Fruit fly (Drosophila melanogaster) whole organism, embryonic: ENCODE data around the gene CG43672.
A peak's percentile ranks its signal among the peaks of the same experiment; 100 is the strongest.

Source experiments
- Ada2b ChIP-seq: fragments of 200-800 bp; sonication (Bioruptor generic); IDR thresholded peaks from 2 replicates; pipeline ENCODE4 v1.3.6; 2022; ENCODE audit warnings: missing biosample characterization, missing genetic modification characterization
- Asciz ChIP-seq: fragments of 200-800 bp; sonication (Bioruptor generic); optimal IDR thresholded peaks from 2 replicates; lab custom pipeline; 2017; ENCODE audit warnings: missing biosample characterization, mild to moderate bottlenecking, missing genetic modification characterization, missing genetic modification reagents
- B-H2 ChIP-seq: fragments of 200-800 bp; sonication (Bioruptor generic); optimal IDR thresholded peaks from 2 replicates; lab custom pipeline; 2018; ENCODE audit warnings: missing biosample characterization, mild to moderate bottlenecking, missing genetic modification characterization
- C15 ChIP-seq: fragments of 200-800 bp; sonication (Bioruptor generic); IDR thresholded peaks from 3 replicates; pipeline ENCODE4 v1.3.6; 2022; ENCODE audit warnings: missing biosample characterization, missing genetic modification characterization
- CG10462 ChIP-seq: fragments of 200-800 bp; sonication (Bioruptor generic); optimal IDR thresholded peaks from 2 replicates; lab custom pipeline; 2016; ENCODE audit warnings: missing biosample characterization, missing genetic modification characterization
- CG1233 ChIP-seq: fragments of 200-800 bp; sonication (Bioruptor generic); optimal IDR thresholded peaks from 4 replicates; lab custom pipeline; 2018; ENCODE audit warnings: missing biosample characterization, mild to moderate bottlenecking, missing genetic modification characterization
- CG13624 ChIP-seq: fragments of 200-800 bp; sonication (Bioruptor generic); optimal IDR thresholded peaks from 2 replicates; lab custom pipeline; 2016; ENCODE audit warnings: missing biosample characterization, missing genetic modification characterization
- CG1602 ChIP-seq: fragments of 200-800 bp; sonication (Bioruptor generic); optimal IDR thresholded peaks from 3 replicates; lab custom pipeline; 2016; ENCODE audit warnings: missing biosample characterization, missing genetic modification characterization
- CG17186 ChIP-seq: fragments of 200-800 bp; sonication (Bioruptor generic); optimal IDR thresholded peaks from 3 replicates; lab custom pipeline; 2017; ENCODE audit warnings: missing biosample characterization, missing genetic modification reagents, missing genetic modification characterization
- CG17385 ChIP-seq: fragments of 200-800 bp; sonication (Bioruptor generic); optimal IDR thresholded peaks from 3 replicates; lab custom pipeline; 2018; ENCODE audit warnings: missing biosample characterization, mild to moderate bottlenecking, missing genetic modification characterization
- CG17612 ChIP-seq: fragments of 200-800 bp; sonication (Bioruptor generic); IDR thresholded peaks from 2 replicates; pipeline ENCODE4 v1.3.6; 2022; ENCODE audit warnings: missing biosample characterization, missing genetic modification characterization
- CG17802 ChIP-seq: fragments of 200-800 bp; sonication (Bioruptor generic); optimal IDR thresholded peaks from 2 replicates; lab custom pipeline; 2018; ENCODE audit warnings: missing biosample characterization, mild to moderate bottlenecking, missing genetic modification characterization, moderate library complexity
- CG34224 ChIP-seq: fragments of 200-800 bp; sonication (Bioruptor generic); IDR thresholded peaks from 3 replicates; pipeline ENCODE4 v1.3.6; 2022; ENCODE audit warnings: missing biosample characterization, missing genetic modification characterization; ENCODE audit not compliant: partially characterized antibody
- CG34376 ChIP-seq: fragments of 200-800 bp; sonication (Bioruptor generic); optimal IDR thresholded peaks from 2 replicates; lab custom pipeline; 2018; ENCODE audit warnings: missing biosample characterization, mild to moderate bottlenecking, missing genetic modification characterization
- CG4360 ChIP-seq: fragments of 200-800 bp; sonication (Bioruptor generic); IDR thresholded peaks from 2 replicates; pipeline ENCODE4 v1.3.6; 2022; ENCODE audit warnings: missing biosample characterization, missing genetic modification characterization
- CG4404 ChIP-seq: fragments of 200-800 bp; sonication (Bioruptor generic); IDR thresholded peaks from 2 replicates; pipeline ENCODE4 v1.3.6; 2022; ENCODE audit warnings: missing biosample characterization, missing genetic modification characterization
- CG5180 ChIP-seq: fragments of 200-800 bp; sonication (Bioruptor generic); optimal IDR thresholded peaks from 3 replicates; lab custom pipeline; 2017; ENCODE audit warnings: missing biosample characterization, missing genetic modification characterization, mild to moderate bottlenecking, moderate library complexity, missing genetic modification reagents
- CG5245 ChIP-seq: fragments of 200-800 bp; sonication (Bioruptor generic); optimal IDR thresholded peaks from 3 replicates; lab custom pipeline; 2016; ENCODE audit warnings: missing biosample characterization, missing genetic modification characterization
- CG7556 ChIP-seq: fragments of 200-800 bp; sonication (Bioruptor generic); optimal IDR thresholded peaks from 2 replicates; lab custom pipeline; 2017; ENCODE audit warnings: missing biosample characterization, mild to moderate bottlenecking, missing genetic modification characterization
- CG7839 ChIP-seq: fragments of 200-800 bp; sonication (Bioruptor generic); optimal IDR thresholded peaks from 3 replicates; lab custom pipeline; 2018; ENCODE audit warnings: missing biosample characterization, mild to moderate bottlenecking, missing genetic modification characterization, moderate library complexity
- CG9437 ChIP-seq: fragments of 200-800 bp; sonication (Bioruptor generic); optimal IDR thresholded peaks from 2 replicates; lab custom pipeline; 2018; ENCODE audit warnings: missing biosample characterization, mild to moderate bottlenecking, missing genetic modification characterization
- CTCF ChIP-seq: fragments of 200-800 bp; sonication (Bioruptor generic); optimal IDR thresholded peaks from 2 replicates; lab custom pipeline; 2017; ENCODE audit warnings: missing biosample characterization, mild to moderate bottlenecking, missing genetic modification characterization, moderate library complexity
- Dbx ChIP-seq: fragments of 200-800 bp; sonication (Bioruptor generic); IDR thresholded peaks from 3 replicates; pipeline ENCODE4 v1.3.6; 2022; ENCODE audit warnings: missing biosample characterization, missing genetic modification characterization
- Gsc ChIP-seq: fragments of 200-800 bp; sonication (Bioruptor generic); IDR thresholded peaks from 2 replicates; pipeline ENCODE4 v1.3.6; 2022; ENCODE audit warnings: missing biosample characterization, missing genetic modification characterization
- Hr3 ChIP-seq: fragments of 200-800 bp; sonication (Bioruptor generic); optimal IDR thresholded peaks from 3 replicates; lab custom pipeline; 2016; ENCODE audit warnings: missing biosample characterization, missing genetic modification characterization
- Hr78 ChIP-seq, 2 experiments: fragments of 200-800 bp in 1 of 2; fragments of >200 bp in 1 of 2; sonication (Bioruptor generic) in 1 of 2; optimal IDR thresholded peaks; 2 replicates each; lab custom pipeline; 2017 to 2019; ENCODE audit warnings: missing biosample characterization in 2 of 2, missing genetic modification characterization in 2 of 2, mild to moderate bottlenecking in 1 of 2, moderate library complexity in 1 of 2
- Lhr ChIP-seq: fragments of 200-800 bp; sonication (Bioruptor generic); optimal IDR thresholded peaks from 3 replicates; lab custom pipeline; 2017; ENCODE audit warnings: mild to moderate bottlenecking, missing biosample characterization, missing genetic modification reagents, missing genetic modification characterization
- Mad ChIP-seq: fragments of 200-800 bp; sonication (Bioruptor generic); optimal IDR thresholded peaks from 2 replicates; lab custom pipeline; 2016; ENCODE audit warnings: missing biosample characterization, missing genetic modification characterization
- Rfx ChIP-seq: fragments of 200-800 bp; sonication (Bioruptor generic); IDR thresholded peaks from 2 replicates; pipeline ENCODE4 v1.3.6; 2022; ENCODE audit warnings: missing biosample characterization, missing genetic modification characterization
- Taf1 ChIP-seq: fragments of 200-800 bp; sonication (Bioruptor generic); IDR thresholded peaks from 2 replicates; pipeline ENCODE4 v1.3.6; 2022; ENCODE audit warnings: missing biosample characterization, missing genetic modification characterization
- Xbp1 ChIP-seq: fragments of 200-800 bp; sonication (Bioruptor generic); optimal IDR thresholded peaks from 3 replicates; lab custom pipeline; 2016; ENCODE audit warnings: missing biosample characterization, mild to moderate bottlenecking, missing genetic modification characterization
- ap ChIP-seq: fragments of 200-800 bp; sonication (Bioruptor generic); IDR thresholded peaks from 2 replicates; pipeline ENCODE4 v1.3.6; 2022; ENCODE audit warnings: missing biosample characterization, missing genetic modification characterization
- bab2 ChIP-seq: fragments of 200-800 bp; sonication (Bioruptor generic); optimal IDR thresholded peaks from 2 replicates; lab custom pipeline; 2016; ENCODE audit warnings: missing biosample characterization, missing genetic modification characterization
- bigmax ChIP-seq: fragments of 200-800 bp; sonication (Bioruptor generic); optimal IDR thresholded peaks from 2 replicates; lab custom pipeline; 2018; ENCODE audit warnings: missing biosample characterization, mild to moderate bottlenecking, missing genetic modification characterization
- cato ChIP-seq: fragments of 200-800 bp; sonication (Bioruptor generic); optimal IDR thresholded peaks from 2 replicates; lab custom pipeline; 2016; ENCODE audit warnings: missing biosample characterization, missing genetic modification characterization, borderline replicate concordance
- dysf ChIP-seq: fragments of 200-800 bp; sonication (Bioruptor generic); IDR thresholded peaks from 3 replicates; pipeline ENCODE4 v1.3.6; 2022; ENCODE audit warnings: missing biosample characterization, missing genetic modification characterization
- eve ChIP-seq, 2 experiments: fragments of >200 bp; optimal IDR thresholded peaks; 2 replicates each; lab custom pipeline; 2017; ENCODE audit warnings: missing biosample characterization in 2 of 2, missing genetic modification characterization in 2 of 2
- gcm2 ChIP-seq: fragments of 200-800 bp; sonication (Bioruptor generic); optimal IDR thresholded peaks from 2 replicates; lab custom pipeline; 2016; ENCODE audit warnings: missing biosample characterization, missing genetic modification characterization
- grau ChIP-seq: fragments of 200-800 bp; optimal IDR thresholded peaks from 3 replicates; lab custom pipeline; 2019; ENCODE audit warnings: missing biosample characterization, mild to moderate bottlenecking, missing genetic modification characterization, moderate library complexity
- gro ChIP-seq: fragments of 200-800 bp; sonication (Bioruptor generic); optimal IDR thresholded peaks from 2 replicates; lab custom pipeline; 2016; ENCODE audit warnings: missing biosample characterization, missing genetic modification characterization
- her ChIP-seq: fragments of 200-800 bp; sonication (Bioruptor generic); optimal IDR thresholded peaks from 2 replicates; lab custom pipeline; 2016; ENCODE audit warnings: missing biosample characterization, missing genetic modification characterization
- ind ChIP-seq: fragments of 200-800 bp; sonication (Bioruptor generic); optimal IDR thresholded peaks from 3 replicates; lab custom pipeline; 2016; ENCODE audit warnings: missing biosample characterization, missing genetic modification characterization
- insv ChIP-seq, 2 experiments: fragments of 200-800 bp; sonication (Bioruptor generic); optimal IDR thresholded peaks; 3 replicates each; lab custom pipeline; 2016 to 2018; ENCODE audit warnings: missing biosample characterization in 2 of 2, missing genetic modification characterization in 2 of 2
- klu ChIP-seq: fragments of 200-800 bp; sonication (Bioruptor generic); IDR thresholded peaks from 2 replicates; pipeline ENCODE4 v1.3.6; 2022; ENCODE audit warnings: missing biosample characterization, missing genetic modification characterization
- kni ChIP-seq: fragments of 200-800 bp; sonication (Bioruptor generic); optimal IDR thresholded peaks from 3 replicates; lab custom pipeline; 2017; ENCODE audit warnings: mild to moderate bottlenecking, missing biosample characterization, missing genetic modification reagents, missing genetic modification characterization
- knrl ChIP-seq: fragments of 200-800 bp; sonication (Bioruptor generic); IDR thresholded peaks from 3 replicates; pipeline ENCODE4 v1.3.6; 2022; ENCODE audit warnings: missing biosample characterization, missing genetic modification characterization; ENCODE audit not compliant: partially characterized antibody
- lov ChIP-seq, 2 experiments: fragments of 200-800 bp in 1 of 2; fragments of >200 bp in 1 of 2; sonication (Bioruptor generic) in 1 of 2; IDR thresholded peaks in 1 of 2; optimal IDR thresholded peaks in 1 of 2; 2 replicates in 1 of 2; 3 replicates in 1 of 2; pipeline versions ENCODE4 v1.3.6 to Lab custom; 2017 to 2022; ENCODE audit warnings: missing biosample characterization in 1 of 2, missing genetic modification characterization in 1 of 2
- nom ChIP-seq: fragments of 200-800 bp; sonication (Bioruptor generic); optimal IDR thresholded peaks from 2 replicates; lab custom pipeline; 2017; ENCODE audit warnings: missing biosample characterization, missing genetic modification characterization, mild to moderate bottlenecking, moderate library complexity, missing genetic modification reagents
- slbo ChIP-seq: fragments of 200-800 bp; sonication (Bioruptor generic); IDR thresholded peaks from 2 replicates; pipeline ENCODE4 v1.3.6; 2022; ENCODE audit warnings: missing biosample characterization, missing genetic modification characterization
- sqz ChIP-seq: fragments of 200-800 bp; sonication (Bioruptor generic); optimal IDR thresholded peaks from 3 replicates; lab custom pipeline; 2018; ENCODE audit warnings: missing biosample characterization, mild to moderate bottlenecking, missing genetic modification characterization

The CG43672 gene

dm6 chrX:15818608-15819184, 45.9 kb downstream of the CG43672 start (continued):
- no peak for TF ChIP-seq CG17186
- no peak for TF ChIP-seq knrl (GFP tag; lab: Robert Waterston, UW)
- peak; percentile 50; the same call in 1 of the 2 replicates for TF ChIP-seq slbo (GFP tag; lab: Robert Waterston, UW)
- no peak for TF ChIP-seq dysf
- no peak for TF ChIP-seq CG13624 (GFP tag; lab: Kevin White, UChicago)
- TF ChIP-seq ap (GFP tag; lab: Robert Waterston, UW), result 0 out of 2 replicates have a peak, but pooled peaks have one; percentile 21
- no peak for TF ChIP-seq CG9437 (GFP tag; lab: Kevin White, UChicago)
- no peak for TF ChIP-seq CG1602 (GFP tag; lab: Kevin White, UChicago)
- TF ChIP-seq CG10462, result no peak
- TF ChIP-seq nom (GFP tag; lab: Kevin White, UChicago), result no peak
- no peak for TF ChIP-seq gcm2 (GFP tag; lab: Kevin White, UChicago)
- no peak for TF ChIP-seq CG34224
- TF ChIP-seq CG5180 (GFP tag; lab: Kevin White, UChicago), result no peak
- TF ChIP-seq CG7839 (tag; lab: Kevin White, UChicago), result no peak
- peak; percentile 29 for TF ChIP-seq ind (GFP tag; lab: Kevin White, UChicago)
- no peak for TF ChIP-seq her
- no peak for TF ChIP-seq Asciz (GFP tag; lab: Kevin White, UChicago)
- TF ChIP-seq CG1233, result peak; percentile 14
- TF ChIP-seq CG5245 (GFP tag; lab: Kevin White, UChicago), result no peak
- no peak for TF ChIP-seq B-H2 (GFP tag; lab: Kevin White, UChicago)
- no peak for TF ChIP-seq bab2
- no peak for TF ChIP-seq kni
- TF ChIP-seq CG7556 (GFP tag; lab: Kevin White, UChicago), result no peak
- TF ChIP-seq CG34376 (GFP tag; lab: Kevin White, UChicago), result no peak
- no peak for TF ChIP-seq CTCF (GFP tag; lab: Kevin White, UChicago)
- TF ChIP-seq Lhr, result no peak
- TF ChIP-seq CG17385 (GFP tag; lab: Kevin White, UChicago), result peak; percentile 13
- TF ChIP-seq CG4404 (GFP tag; lab: Robert Waterston, UW), result no peak
- no peak for TF ChIP-seq Hr78 (GFP tag; optimal IDR thresholded peaks at IDR 0.05; lab: Kevin White, UChicago)
- no peak for TF ChIP-seq sqz
- no peak for TF ChIP-seq CG17612 (GFP tag; lab: Robert Waterston, UW)
- peak; percentile 40; the same call in 1 of the 2 replicates for TF ChIP-seq Rfx (GFP tag; lab: Robert Waterston, UW)
- TF ChIP-seq cato (GFP tag; lab: Kevin White, UChicago), result no peak
- no peak for TF ChIP-seq gro
- TF ChIP-seq CG4360 (GFP tag; lab: Robert Waterston, UW), result no peak
- TF ChIP-seq lov (optimal IDR thresholded peaks at IDR 0.05; lab: Kevin White, UChicago), result no peak
- TF ChIP-seq lov (GFP tag; IDR thresholded peaks at IDR 0.05; lab: Robert Waterston, UW), result 0 out of 3 replicates have a peak, but pooled peaks have one; percentile 37
- TF ChIP-seq bigmax (GFP tag; lab: Kevin White, UChicago), result no peak
- no peak for TF ChIP-seq Gsc
- TF ChIP-seq CG17802 (tag; lab: Kevin White, UChicago), result no peak
- peak; percentile 39; the same call in 1 of the 2 replicates for TF ChIP-seq Ada2b (GFP tag; lab: Robert Waterston, UW)
- no peak for TF ChIP-seq Hr3 (GFP tag; lab: Kevin White, UChicago)
- TF ChIP-seq insv (GFP tag; optimal IDR thresholded peaks at IDR 0.05; lab: Kevin White, UChicago), result no peak
- TF ChIP-seq Mad (GFP tag; lab: Kevin White, UChicago), result no peak
- no peak for TF ChIP-seq klu (GFP tag; lab: Robert Waterston, UW)
- peak in 1 of 2 experiments; percentile 36 for TF ChIP-seq eve (GFP tag; optimal IDR thresholded peaks at IDR 0.05; lab: Kevin White, UChicago)
- TF ChIP-seq Taf1 (GFP tag; lab: Robert Waterston, UW), result no peak
- no peak for TF ChIP-seq grau
- no peak for TF ChIP-seq C15 (GFP tag; lab: Robert Waterston, UW)
- TF ChIP-seq Dbx (GFP tag; lab: Robert Waterston, UW), result 0 out of 3 replicates have a peak, but pooled peaks have one; percentile 19
- peak; percentile 43 for TF ChIP-seq Xbp1 (GFP tag; lab: Kevin White, UChicago)
